Worm (Caenorhabditis elegans): ENCODE measurements around the gene ham-3.
A peak's percentile ranks its signal among the peaks of the same experiment; 100 is the strongest.

Gene ham-3

DNA sequence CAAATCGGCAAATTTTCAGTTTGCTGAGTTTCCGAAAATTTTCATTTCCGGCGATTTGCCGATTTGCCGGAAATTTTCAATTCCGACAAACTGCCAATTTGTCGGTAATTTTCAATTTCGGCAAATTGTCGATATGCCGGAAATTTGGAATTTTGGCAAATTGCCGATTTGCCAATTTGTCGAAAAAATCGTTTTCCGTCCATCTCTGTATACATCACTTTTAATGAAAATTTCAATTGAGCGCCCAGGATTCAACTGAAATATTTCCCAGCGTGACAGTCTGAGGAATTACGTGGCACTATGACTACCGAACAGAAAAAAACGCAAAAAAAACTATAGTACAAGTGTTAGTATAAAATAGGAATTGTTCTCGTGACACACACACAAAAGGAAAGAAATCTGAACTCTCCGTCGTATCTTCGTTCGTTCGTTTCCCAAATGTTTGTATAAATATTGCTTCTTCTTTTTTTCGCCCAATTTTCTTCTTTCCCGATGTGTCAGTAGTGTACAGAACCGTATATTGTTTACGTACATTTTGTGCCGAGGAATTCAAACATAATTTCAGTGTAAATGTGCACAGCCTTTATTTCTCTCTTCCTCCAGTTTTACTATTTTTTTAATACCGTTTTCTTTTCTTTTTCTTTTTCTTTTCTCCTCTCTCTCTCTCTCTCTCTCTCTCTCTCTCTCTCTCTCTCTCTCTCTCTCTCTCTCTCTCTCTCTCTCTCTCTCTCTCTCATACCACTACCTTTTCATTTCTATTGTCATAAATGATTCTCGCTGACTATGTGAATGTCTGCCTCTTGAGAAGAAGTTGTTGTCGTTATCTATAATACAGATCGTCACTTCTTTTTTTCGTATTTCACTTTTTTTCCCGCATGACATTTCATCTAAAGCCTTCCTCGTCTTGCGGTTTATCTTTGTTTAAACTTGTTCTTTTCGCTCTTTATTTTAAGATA is 12.2 kb downstream of the ham-3 start (continued):
- TF ChIP-seq rcor-1 (GFP tag; IDR thresholded peaks at IDR 0.05) = no peak
- TF ChIP-seq tlf-1 (GFP tag; optimal IDR thresholded peaks at IDR 0.05) = no peak
- no peak for TF ChIP-seq ceh-91 (GFP tag; IDR thresholded peaks at IDR 0.05)
- no peak for TF ChIP-seq snpc-4 (GFP tag; optimal IDR thresholded peaks at IDR 0.05)
- no peak for TF ChIP-seq snpc-4 (tag; optimal IDR thresholded peaks at IDR 0.05)
- no peak for TF ChIP-seq lsy-27 (tag; optimal IDR thresholded peaks at IDR 0.05; ENCODE audit: borderline replicate concordance, insufficient read depth)
- no peak for TF ChIP-seq madf-3 (GFP tag; IDR thresholded peaks at IDR 0.05)
- no peak for TF ChIP-seq madf-8 (GFP tag; conservative IDR thresholded peaks at IDR 0.05)
- no peak for TF ChIP-seq fkh-3 (tag; optimal IDR thresholded peaks at IDR 0.05)
- TF ChIP-seq lin-35 (GFP tag; optimal IDR thresholded peaks at IDR 0.05) = no peak
- no peak for TF ChIP-seq Y95B8A.8 (GFP tag; IDR thresholded peaks at IDR 0.05)
- 0 out of 2 replicates have a peak, but pooled peaks have one; percentile 18 for TF ChIP-seq Y53G8AR.9 (GFP tag; conservative IDR thresholded peaks at IDR 0.05)
- TF ChIP-seq nhr-179 (tag; optimal IDR thresholded peaks at IDR 0.05) = no peak
- TF ChIP-seq sea-2 (GFP tag; IDR thresholded peaks at IDR 0.05) = no peak
- TF ChIP-seq nfya-2 (GFP tag; IDR thresholded peaks at IDR 0.05) = no peak
- TF ChIP-seq nfyb-1 (GFP tag; IDR thresholded peaks at IDR 0.05) = no peak
- no peak for TF ChIP-seq Y67H2A.10 (GFP tag; conservative IDR thresholded peaks at IDR 0.05)
- no peak for TF ChIP-seq sptf-2 (GFP tag; optimal IDR thresholded peaks at IDR 0.05)
- no peak for TF ChIP-seq unc-130 (GFP tag; optimal IDR thresholded peaks at IDR 0.05)
- no peak for TF ChIP-seq ZK185.1 (tag; optimal IDR thresholded peaks at IDR 0.05; ENCODE audit: poor library complexity, severe bottlenecking)
- no peak for TF ChIP-seq rpc-1 (optimal IDR thresholded peaks at IDR 0.05)
- TF ChIP-seq rpc-1 (tag; optimal IDR thresholded peaks at IDR 0.05) = no peak
- no peak for TF ChIP-seq dpff-1 (tag; optimal IDR thresholded peaks at IDR 0.05)
- TF ChIP-seq F22D6.2 (tag; optimal IDR thresholded peaks at IDR 0.05) = no peak
- no peak for TF ChIP-seq T26A5.8 (tag; optimal IDR thresholded peaks at IDR 0.05)
- no peak for TF ChIP-seq cebp-2 (GFP tag; IDR thresholded peaks at IDR 0.05)
- no peak for TF ChIP-seq zim-3 (tag; optimal IDR thresholded peaks at IDR 0.05)
- TF ChIP-seq ztf-28 (GFP tag; IDR thresholded peaks at IDR 0.05) = no peak
- TF ChIP-seq hsf-1 (GFP tag; IDR thresholded peaks at IDR 0.05) = no peak
- no peak for TF ChIP-seq hlh-12 (tag; optimal IDR thresholded peaks at IDR 0.05)
- TF ChIP-seq madf-6 (GFP tag; IDR thresholded peaks at IDR 0.05) = no peak
- TF ChIP-seq B0336.3 (GFP tag; IDR thresholded peaks at IDR 0.05) = peak; percentile 25; the same call in 1 of the 2 replicates
- TF ChIP-seq aptf-3 (GFP tag; IDR thresholded peaks at IDR 0.05) = no peak
- no peak for TF ChIP-seq K12H6.12 (tag; optimal IDR thresholded peaks at IDR 0.05)
- TF ChIP-seq akir-1 (GFP tag; optimal IDR thresholded peaks at IDR 0.05) = no peak
- TF ChIP-seq lin-40 (tag; optimal IDR thresholded peaks at IDR 0.05) = no peak
- TF ChIP-seq sdz-38 (tag; optimal IDR thresholded peaks at IDR 0.05) = no peak
- no peak for TF ChIP-seq let-526 (GFP tag; IDR thresholded peaks at IDR 0.05)
- no peak for TF ChIP-seq bed-1 (GFP tag; IDR thresholded peaks at IDR 0.05)
- no peak for TF ChIP-seq efl-1 (GFP tag; optimal IDR thresholded peaks at IDR 0.05)
- TF ChIP-seq ztf-3 (GFP tag; optimal IDR thresholded peaks at IDR 0.05) = no peak
- no peak for TF ChIP-seq T07F8.4 (tag; optimal IDR thresholded peaks at IDR 0.05)
- no peak for TF ChIP-seq pha-4 (tag; optimal IDR thresholded peaks at IDR 0.05)
- peak; percentile 68 for TF ChIP-seq him-1 (tag; optimal IDR thresholded peaks at IDR 0.05)
- no peak for TF ChIP-seq gei-17 (GFP tag; optimal IDR thresholded peaks at IDR 0.05)
- no peak for TF ChIP-seq ceh-27 (GFP tag; optimal IDR thresholded peaks at IDR 0.05)
- no peak for TF ChIP-seq lin-54 (GFP tag; optimal IDR thresholded peaks at IDR 0.05)
- no peak for TF ChIP-seq nhr-27 (tag; optimal IDR thresholded peaks at IDR 0.05)

Data from whole organism, young adult.